Fruit fly (Drosophila melanogaster) S2 (cell line): ENCODE measurements around the gene CG42529.
"Not testable (repeated sequence)": the region's sequence is repeated elsewhere in the genome, so short reads cannot be mapped to it uniquely, and the experiment has no call there.

Experiments
- CG8478 ChIP-seq: fragments of >200 bp; optimal IDR thresholded peaks from 2 replicates; lab custom pipeline; 2018
- CTCF ChIP-seq, 2 experiments: fragments of >200 bp; optimal IDR thresholded peaks; 2 replicates each; lab custom pipeline; 2018

- not testable (repeated sequence) for TF ChIP-seq CG8478 (lab: Kevin White, UChicago); CTCF (optimal IDR thresholded peaks at IDR 0.05; lab: Kevin White, UChicago)
Measured at dm6 chr3L:19728694-19729093, at the start of gene CG42529.
